Worm (Caenorhabditis elegans) whole organism, late embryonic: ENCODE results near the gene Y57G11C.1144.

Experiments used
- ceh-24 ChIP-seq: sonication (generic microtip); optimal IDR thresholded peaks from 2 replicates; lab custom pipeline; 2016; ENCODE audit warnings: mild to moderate bottlenecking, missing genetic modification characterization, missing compliant biosample characterization
- ceh-9 ChIP-seq: sonication (generic microtip); optimal IDR thresholded peaks from 2 replicates; lab custom pipeline; 2016; ENCODE audit warnings: mild to moderate bottlenecking, missing genetic modification characterization, inconsistent platforms, missing compliant biosample characterization
- dve-1 ChIP-seq: sonication (generic microtip); optimal IDR thresholded peaks from 2 replicates; lab custom pipeline; 2017; ENCODE audit warnings: antibody characterized with exemption, mild to moderate bottlenecking, missing genetic modification characterization, missing compliant biosample characterization
- fkh-10 ChIP-seq: fragments of 150-350 bp; optimal IDR thresholded peaks from 2 replicates; lab custom pipeline; 2014; ENCODE audit warnings: missing biosample characterization, missing genetic modification reagents, missing genetic modification characterization
- unc-86 ChIP-seq: sonication (generic microtip); optimal IDR thresholded peaks from 2 replicates; lab custom pipeline; 2016; ENCODE audit warnings: missing genetic modification characterization, missing compliant biosample characterization

ce11 chrIV:14932640-14933039, 4.5 kb upstream of the Y57G11C.1144 start, which contains the start of gene Y57G11C.1131:
- TF ChIP-seq unc-86 (tag; lab: Kevin White, UChicago) (no peak), ceh-9 (tag; lab: Kevin White, UChicago) (no peak), ceh-24 (no peak), dve-1 (no peak), fkh-10 (GFP tag; lab: Kevin White, UChicago) (no peak)
